In genomic region chrIII:120199-120598, ce11 we compare ENCODE assay signal across 5 worm cellular contexts.
TF ChIP-seq lines count a peak whose summit lies in the region.

Gene pals-24, plus strand, starts transcription at chrIII:120435.

TF ChIP-seq in whole organism, L1 larva, 84 proteins besides CTCF, POLR2A, EP300 and RAD21:
- TF ChIP-seq lin-35 (GFP tag; optimal IDR thresholded peaks at IDR 0.05; lab: Kevin White, UChicago), result peak in 1 of 2 experiments; percentile 14
- peak; percentile 56 for TF ChIP-seq elt-2 (tag; optimal IDR thresholded peaks at IDR 0.05; lab: Kevin White, UChicago)
- TF ChIP-seq efl-1 (optimal IDR thresholded peaks at IDR 0.05; lab: Kevin White, UChicago), result no peak
- peak in 1 of 2 experiments; percentile 79 for TF ChIP-seq efl-1 (GFP tag; optimal IDR thresholded peaks at IDR 0.05 in 1 of 2; lab: Kevin White, UChicago)
- TF ChIP-seq zag-1 (tag; optimal IDR thresholded peaks at IDR 0.05; lab: Kevin White, UChicago), result no peak

TF ChIP-seq in whole organism, L2 larva, 48 proteins besides CTCF, POLR2A, EP300 and RAD21:
- TF ChIP-seq elt-1 (tag; optimal IDR thresholded peaks at IDR 0.05; lab: Kevin White, UChicago) (no peak), nhr-6 (tag; optimal IDR thresholded peaks at IDR 0.05; lab: Kevin White, UChicago) (no peak), F13H6.1 (tag; optimal IDR thresholded peaks at IDR 0.05; lab: Kevin White, UChicago) (peak; percentile 8), mbf-1 (tag; optimal IDR thresholded peaks at IDR 0.05; lab: Kevin White, UChicago) (no peak), unc-62 (GFP tag; optimal IDR thresholded peaks at IDR 0.05; lab: Kevin White, UChicago) (no peak), lin-39 (tag; optimal IDR thresholded peaks at IDR 0.05; lab: Kevin White, UChicago) (no peak), peb-1 (tag; optimal IDR thresholded peaks at IDR 0.05; lab: Kevin White, UChicago) (no peak), ztf-4 (tag; optimal IDR thresholded peaks at IDR 0.05; lab: Kevin White, UChicago) (no peak), gmeb-1 (tag; optimal IDR thresholded peaks at IDR 0.05; lab: Kevin White, UChicago) (peak; percentile 26), snpc-4 (tag; optimal IDR thresholded peaks at IDR 0.05; lab: Kevin White, UChicago) (no peak), C34F6.9 (tag; optimal IDR thresholded peaks at IDR 0.05; lab: Kevin White, UChicago) (no peak), nhr-25 (tag; optimal IDR thresholded peaks at IDR 0.05; lab: Kevin White, UChicago) (no peak), alr-1 (tag; optimal IDR thresholded peaks at IDR 0.05; lab: Kevin White, UChicago) (no peak), nhr-21 (tag; optimal IDR thresholded peaks at IDR 0.05; lab: Kevin White, UChicago) (no peak), fos-1 (tag; optimal IDR thresholded peaks at IDR 0.05; lab: Kevin White, UChicago) (peak; percentile 84), crh-2 (tag; optimal IDR thresholded peaks at IDR 0.05; lab: Kevin White, UChicago) (peak; percentile 16), nhr-77 (tag; optimal IDR thresholded peaks at IDR 0.05; lab: Kevin White, UChicago) (no peak), sem-4 (tag; optimal IDR thresholded peaks at IDR 0.05; lab: Kevin White, UChicago) (no peak), egl-27 (tag; optimal IDR thresholded peaks at IDR 0.05; lab: Kevin White, UChicago) (no peak), sma-9 (GFP tag; optimal IDR thresholded peaks at IDR 0.05; lab: Kevin White, UChicago) (peak; percentile 8), sma-9 (tag; optimal IDR thresholded peaks at IDR 0.05; lab: Kevin White, UChicago) (no peak)

TF ChIP-seq in whole organism, L3 larva, 47 proteins besides CTCF, POLR2A, EP300 and RAD21:
- no peak for TF ChIP-seq ztf-4 (tag; optimal IDR thresholded peaks at IDR 0.05; lab: Kevin White, UChicago)
- TF ChIP-seq jun-1 (tag; optimal IDR thresholded peaks at IDR 0.05; lab: Kevin White, UChicago), result peak; percentile 46
- TF ChIP-seq nhr-11 (tag; optimal IDR thresholded peaks at IDR 0.05; lab: Kevin White, UChicago), result no peak
- peak; percentile 84 for TF ChIP-seq elt-2 (tag; optimal IDR thresholded peaks at IDR 0.05; lab: Kevin White, UChicago)
- TF ChIP-seq fkh-2 (tag; optimal IDR thresholded peaks at IDR 0.05; lab: Kevin White, UChicago), result no peak
- peak; percentile 87 for TF ChIP-seq pqm-1 (tag; optimal IDR thresholded peaks at IDR 0.05; lab: Kevin White, UChicago)
- no peak for TF ChIP-seq zag-1 (tag; optimal IDR thresholded peaks at IDR 0.05; lab: Kevin White, UChicago)
- TF ChIP-seq elt-1 (tag; optimal IDR thresholded peaks at IDR 0.05; lab: Kevin White, UChicago), result no peak
- TF ChIP-seq mml-1 (tag; optimal IDR thresholded peaks at IDR 0.05; lab: Kevin White, UChicago), result no peak
- TF ChIP-seq pha-4 (tag; optimal IDR thresholded peaks at IDR 0.05; lab: Kevin White, UChicago), result peak; percentile 58

TF ChIP-seq in whole organism, L4 larva, 104 proteins besides CTCF, POLR2A, EP300 and RAD21 (continues in another document):
- TF ChIP-seq ceh-20 (GFP tag; IDR thresholded peaks at IDR 0.05; lab: Robert Waterston, UW) (no peak), aha-1 (tag; lab: Kevin White, UChicago) (peak; percentile 62), zag-1 (tag; optimal IDR thresholded peaks at IDR 0.05; lab: Kevin White, UChicago) (no peak), ZK546.5 (tag; optimal IDR thresholded peaks at IDR 0.05; lab: Kevin White, UChicago) (no peak), php-3 (GFP tag; IDR thresholded peaks at IDR 0.05; lab: Robert Waterston, UW) (peak; percentile 55; the same call in 1 of the 2 replicates), mxl-2 (GFP tag; conservative IDR thresholded peaks at IDR 0.05; lab: Robert Waterston, UW) (no peak), ama-1 (optimal IDR thresholded peaks at IDR 0.05; lab: Kevin White, UChicago) (no peak), lin-39 (tag; optimal IDR thresholded peaks at IDR 0.05; lab: Kevin White, UChicago) (no peak), mxl-3 (GFP tag; optimal IDR thresholded peaks at IDR 0.05; lab: Kevin White, UChicago) (peak; percentile 3), attf-4 (tag; optimal IDR thresholded peaks at IDR 0.05; lab: Kevin White, UChicago) (no peak), egl-27 (tag; optimal IDR thresholded peaks at IDR 0.05; lab: Kevin White, UChicago) (no peak), nhr-10 (tag; optimal IDR thresholded peaks at IDR 0.05; lab: Kevin White, UChicago) (no peak), ceh-28 (tag; optimal IDR thresholded peaks at IDR 0.05; lab: Kevin White, UChicago) (no peak), lir-3 (tag; optimal IDR thresholded peaks at IDR 0.05; lab: Kevin White, UChicago) (no peak), unc-62 (GFP tag; optimal IDR thresholded peaks at IDR 0.05 in 1 of 2; lab: Kevin White, UChicago) (no peak), unc-62 (tag; optimal IDR thresholded peaks at IDR 0.05; lab: Kevin White, UChicago) (no peak), ctbp-1 (GFP tag; IDR thresholded peaks at IDR 0.05; lab: Robert Waterston, UW) (no peak), madf-5 (GFP tag; IDR thresholded peaks at IDR 0.05; lab: Robert Waterston, UW) (no peak), zfp-2 (tag; optimal IDR thresholded peaks at IDR 0.05; lab: Kevin White, UChicago) (no peak), nhr-41 (GFP tag; IDR thresholded peaks at IDR 0.05; lab: Robert Waterston, UW) (no peak), dmd-8 (GFP tag; IDR thresholded peaks at IDR 0.05; lab: Robert Waterston, UW) (no peak), hlh-11 (tag; optimal IDR thresholded peaks at IDR 0.05; lab: Kevin White, UChicago) (peak; percentile 74), zip-2 (tag; optimal IDR thresholded peaks at IDR 0.05; lab: Kevin White, UChicago) (peak; percentile 46), unc-39 (tag; optimal IDR thresholded peaks at IDR 0.05; lab: Kevin White, UChicago) (no peak), daf-16 (GFP tag; optimal IDR thresholded peaks at IDR 0.05; lab: Kevin White, UChicago) (no peak), daf-16 (tag; optimal IDR thresholded peaks at IDR 0.05; lab: Kevin White, UChicago) (peak; percentile 98), lin-1 (GFP tag; IDR thresholded peaks at IDR 0.05; lab: Robert Waterston, UW) (no peak), F49E8.2 (tag; optimal IDR thresholded peaks at IDR 0.05; lab: Kevin White, UChicago; ENCODE audit: borderline replicate concordance) (no peak), pha-4 (GFP tag; IDR thresholded peaks at IDR 0.05; lab: Robert Waterston, UW) (no peak), pha-4 (tag; optimal IDR thresholded peaks at IDR 0.05; lab: Kevin White, UChicago) (no peak), hif-1 (tag; optimal IDR thresholded peaks at IDR 0.05; lab: Kevin White, UChicago) (no peak), nhr-25 (tag; optimal IDR thresholded peaks at IDR 0.05; lab: Kevin White, UChicago; ENCODE audit: borderline replicate concordance, insufficient read depth) (no peak), gei-8 (GFP tag; optimal IDR thresholded peaks at IDR 0.05; lab: Kevin White, UChicago) (no peak)

TF ChIP-seq in whole organism, young adult, 124 proteins besides CTCF, POLR2A, EP300 and RAD21:
- TF ChIP-seq dox-1 (GFP tag; IDR thresholded peaks at IDR 0.05; lab: Robert Waterston, UW) (peak; percentile 46), dpff-1 (tag; optimal IDR thresholded peaks at IDR 0.05; lab: Kevin White, UChicago) (no peak), F39B2.1 (GFP tag; IDR thresholded peaks at IDR 0.05; lab: Robert Waterston, UW) (no peak), nhr-80 (tag; optimal IDR thresholded peaks at IDR 0.05; lab: Kevin White, UChicago) (peak; percentile 89), pha-4 (tag; optimal IDR thresholded peaks at IDR 0.05; lab: Kevin White, UChicago) (peak; percentile 16), ztf-6 (GFP tag; IDR thresholded peaks at IDR 0.05; lab: Robert Waterston, UW) (no peak), attf-5 (GFP tag; optimal IDR thresholded peaks at IDR 0.05; lab: Kevin White, UChicago) (peak; percentile 43), cebp-1 (GFP tag; IDR thresholded peaks at IDR 0.05; lab: Robert Waterston, UW) (peak; percentile 74; the same call in 1 of the 2 replicates), cebp-1 (tag; optimal IDR thresholded peaks at IDR 0.05; lab: Kevin White, UChicago) (peak; percentile 76)
TF ChIP-seq in whole organism, young adult: peak in this region for 5.
